Fruit fly (Drosophila melanogaster): ENCODE results near the gene CG17931.

dm6 chr3R:16334329-16334728 is 24.9 kb downstream of the CG17931 start:
- TF ChIP-seq CG9705 (GFP tag; optimal IDR thresholded peaks at IDR 0.05) (no peak), Abd-B (GFP tag; optimal IDR thresholded peaks at IDR 0.05) (no peak), usp (GFP tag; optimal IDR thresholded peaks at IDR 0.05) (no peak), pan (optimal IDR thresholded peaks at IDR 0.05) (no peak), sage (GFP tag; optimal IDR thresholded peaks at IDR 0.05) (no peak), Mio (GFP tag; optimal IDR thresholded peaks at IDR 0.05) (no peak), Jra (GFP tag; optimal IDR thresholded peaks at IDR 0.05) (no peak), dmrt93B (GFP tag; optimal IDR thresholded peaks at IDR 0.05) (no peak), Myc (optimal IDR thresholded peaks at IDR 0.05) (no peak), Vsx2 (GFP tag; optimal IDR thresholded peaks at IDR 0.05; ENCODE audit: partially characterized antibody) (peak; percentile 20), OdsH (GFP tag; optimal IDR thresholded peaks at IDR 0.05) (no peak)

All from whole organism, wandering third instar larva.